Worm (Caenorhabditis elegans): ENCODE data around the gene hyl-2.

The hyl-2 gene

ce11 chrX:4727388-4727787 lies 28.1 kb upstream of the hyl-2 start, which contains the start of gene acc-3:
Gene acc-3, minus strand, starts transcription at chrX:4727488.
- no peak for TF ChIP-seq nhr-237 (tag; optimal IDR thresholded peaks at IDR 0.05)
- no peak for TF ChIP-seq elt-3 (tag; optimal IDR thresholded peaks at IDR 0.05)
- no peak for TF ChIP-seq ceh-39 (tag; optimal IDR thresholded peaks at IDR 0.05)
- no peak for TF ChIP-seq hlh-1 (tag; optimal IDR thresholded peaks at IDR 0.05)
- no peak for TF ChIP-seq bed-3 (GFP tag; optimal IDR thresholded peaks at IDR 0.05)
- TF ChIP-seq unc-39 (tag; optimal IDR thresholded peaks at IDR 0.05), result no peak
- TF ChIP-seq sptf-1 (tag; optimal IDR thresholded peaks at IDR 0.05), result no peak
- no peak for TF ChIP-seq flh-1 (GFP tag; optimal IDR thresholded peaks at IDR 0.05)
- no peak for TF ChIP-seq blmp-1 (tag; optimal IDR thresholded peaks at IDR 0.05)
- TF ChIP-seq mls-2 (tag; optimal IDR thresholded peaks at IDR 0.05), result no peak
- TF ChIP-seq zip-8 (tag; optimal IDR thresholded peaks at IDR 0.05), result no peak
- no peak for TF ChIP-seq mep-1 (tag; optimal IDR thresholded peaks at IDR 0.05)
- TF ChIP-seq nhr-28 (tag; optimal IDR thresholded peaks at IDR 0.05), result no peak
- TF ChIP-seq nhr-76 (tag; optimal IDR thresholded peaks at IDR 0.05), result no peak
- no peak for TF ChIP-seq lsy-2 (tag; optimal IDR thresholded peaks at IDR 0.05)

- no peak for TF ChIP-seq ceh-43 (GFP tag; optimal IDR thresholded peaks at IDR 0.05)
- no peak for TF ChIP-seq nhr-2 (tag; optimal IDR thresholded peaks at IDR 0.05)
- peak; percentile 41 for TF ChIP-seq ces-1 (GFP tag; optimal IDR thresholded peaks at IDR 0.05)
Observed at ce11 chrX:4720603-4721529, 21.6 kb upstream of the hyl-2 start, which contains the start of gene F55D10.4. Gene F55D10.4, minus strand, starts transcription at chrX:4720653.

ce11 chrX:4718114-4718513 lies 18.9 kb upstream of the hyl-2 start:
- TF ChIP-seq ces-1 (GFP tag; optimal IDR thresholded peaks at IDR 0.05), result peak; percentile 66
- TF ChIP-seq lin-32 (GFP tag; optimal IDR thresholded peaks at IDR 0.05), result no peak
- no peak for TF ChIP-seq ztf-11 (tag; optimal IDR thresholded peaks at IDR 0.05)
- TF ChIP-seq unc-39 (tag; optimal IDR thresholded peaks at IDR 0.05), result no peak
- no peak for TF ChIP-seq mep-1 (tag; optimal IDR thresholded peaks at IDR 0.05)
- TF ChIP-seq unc-62 (GFP tag; optimal IDR thresholded peaks at IDR 0.05), result no peak

DNA sequence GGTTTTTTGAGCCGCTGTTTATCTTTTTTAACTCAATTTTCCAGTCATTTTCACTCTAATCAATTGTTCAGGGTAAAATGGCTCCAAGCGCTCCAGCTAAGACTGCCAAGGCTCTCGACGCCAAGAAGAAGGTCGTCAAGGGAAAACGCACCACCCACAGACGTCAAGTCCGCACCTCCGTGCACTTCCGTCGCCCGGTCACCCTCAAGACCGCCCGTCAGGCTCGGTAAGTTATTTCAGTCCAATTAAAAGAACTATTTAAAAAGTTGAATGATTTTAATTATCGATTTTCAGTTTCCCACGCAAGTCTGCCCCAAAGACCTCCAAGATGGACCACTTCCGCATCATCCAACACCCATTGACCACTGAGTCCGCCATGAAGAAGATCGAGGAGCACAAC lies 15.8 kb upstream of the hyl-2 start, which contains the start of gene rpl-25.1:
Gene rpl-25.1 (plus strand): TSS at position 72 of the 400 bp plus-strand sequence.
- TF ChIP-seq drap-1 (GFP tag; optimal IDR thresholded peaks at IDR 0.05) (no peak), lsy-2 (tag; optimal IDR thresholded peaks at IDR 0.05) (no peak), cnd-1 (tag; optimal IDR thresholded peaks at IDR 0.05) (no peak), tbx-8 (GFP tag; optimal IDR thresholded peaks at IDR 0.05) (no peak), sptf-1 (tag; optimal IDR thresholded peaks at IDR 0.05) (no peak), nhr-237 (tag; optimal IDR thresholded peaks at IDR 0.05) (no peak), unc-120 (tag; optimal IDR thresholded peaks at IDR 0.05; ENCODE audit: poor library complexity, severe bottlenecking) (no peak), unc-39 (tag; optimal IDR thresholded peaks at IDR 0.05) (no peak), mab-5 (tag; optimal IDR thresholded peaks at IDR 0.05) (no peak), blmp-1 (tag; optimal IDR thresholded peaks at IDR 0.05) (no peak), mep-1 (tag; optimal IDR thresholded peaks at IDR 0.05) (no peak), bed-3 (GFP tag; optimal IDR thresholded peaks at IDR 0.05) (no peak), ceh-43 (GFP tag; optimal IDR thresholded peaks at IDR 0.05) (no peak), M03D4.4 (tag; optimal IDR thresholded peaks at IDR 0.05) (no peak), pha-4 (tag; optimal IDR thresholded peaks at IDR 0.05) (no peak)

DNA sequence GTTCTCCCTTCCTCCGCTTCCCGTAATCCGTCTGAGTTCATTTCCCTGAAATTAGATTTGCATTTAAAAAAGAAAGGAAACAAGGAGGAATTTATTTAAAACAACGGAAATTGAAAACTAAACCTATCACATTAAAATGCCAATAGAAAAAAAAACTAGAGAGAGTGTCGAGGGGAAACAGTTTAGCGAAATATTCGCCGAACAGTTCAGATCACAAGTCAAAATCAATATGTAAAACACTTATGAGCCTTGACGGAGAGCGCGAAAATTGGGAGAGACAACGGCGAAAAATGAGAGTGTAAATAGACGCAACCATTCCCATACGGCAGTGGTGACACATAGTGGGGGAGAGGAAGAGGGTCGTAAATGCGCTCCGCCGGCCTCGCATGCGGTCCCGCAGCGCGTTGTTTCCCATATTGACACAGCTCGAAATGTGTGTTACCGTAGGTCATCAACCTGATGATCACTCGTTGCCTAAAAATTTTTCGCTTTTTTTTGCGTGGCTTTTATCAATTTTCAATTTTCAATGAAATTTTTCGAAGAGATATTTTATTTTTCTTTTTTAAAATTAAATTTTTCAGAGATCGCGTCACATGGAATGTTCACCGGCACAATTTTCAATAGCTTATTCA lies 12.6 kb upstream of the hyl-2 start, which contains the start of the genes dnj-14 and glit-1:
Gene dnj-14 (minus strand): TSS at position 51 of the 632 bp plus-strand sequence.
Gene glit-1 (plus strand): TSS at position 582 of the 632 bp plus-strand sequence.
- peak; percentile 70 for TF ChIP-seq drap-1 (GFP tag; optimal IDR thresholded peaks at IDR 0.05)
- TF ChIP-seq zip-8 (tag; optimal IDR thresholded peaks at IDR 0.05), result no peak
- TF ChIP-seq ceh-43 (GFP tag; optimal IDR thresholded peaks at IDR 0.05), result no peak
- TF ChIP-seq nhr-76 (tag; optimal IDR thresholded peaks at IDR 0.05), result no peak
- peak; percentile 56 for TF ChIP-seq ztf-11 (tag; optimal IDR thresholded peaks at IDR 0.05)
- peak; percentile 17 for TF ChIP-seq ceh-83 (GFP tag; optimal IDR thresholded peaks at IDR 0.05)
- no peak for TF ChIP-seq nhr-12 (tag; optimal IDR thresholded peaks at IDR 0.05)
- TF ChIP-seq lin-32 (GFP tag; optimal IDR thresholded peaks at IDR 0.05), result no peak
- TF ChIP-seq flh-1 (GFP tag; optimal IDR thresholded peaks at IDR 0.05), result no peak
- peak; percentile 74 for TF ChIP-seq M03D4.4 (tag; optimal IDR thresholded peaks at IDR 0.05)
- no peak for TF ChIP-seq elt-3 (tag; optimal IDR thresholded peaks at IDR 0.05)
- no peak for TF ChIP-seq unc-39 (tag; optimal IDR thresholded peaks at IDR 0.05)
- peak; percentile 77 for TF ChIP-seq unc-62 (GFP tag; optimal IDR thresholded peaks at IDR 0.05)
- no peak for TF ChIP-seq elt-1 (tag; optimal IDR thresholded peaks at IDR 0.05; ENCODE audit: borderline replicate concordance, insufficient read depth)
- TF ChIP-seq hlh-1 (tag; optimal IDR thresholded peaks at IDR 0.05), result peak; percentile 72
- TF ChIP-seq tbx-8 (GFP tag; optimal IDR thresholded peaks at IDR 0.05), result no peak
- no peak for TF ChIP-seq nhr-2 (tag; optimal IDR thresholded peaks at IDR 0.05)
- TF ChIP-seq blmp-1 (tag; optimal IDR thresholded peaks at IDR 0.05), result no peak
- peak; percentile 86 for TF ChIP-seq unc-120 (tag; optimal IDR thresholded peaks at IDR 0.05; ENCODE audit: poor library complexity, severe bottlenecking)
- TF ChIP-seq nhr-28 (tag; optimal IDR thresholded peaks at IDR 0.05), result peak; percentile 30
- TF ChIP-seq lsy-2 (tag; optimal IDR thresholded peaks at IDR 0.05), result peak; percentile 97
- TF ChIP-seq sptf-1 (tag; optimal IDR thresholded peaks at IDR 0.05), result peak; percentile 72
- TF ChIP-seq mls-2 (tag; optimal IDR thresholded peaks at IDR 0.05), result peak; percentile 62
- TF ChIP-seq sem-2 (GFP tag; optimal IDR thresholded peaks at IDR 0.05), result no peak
- TF ChIP-seq pha-4 (tag; optimal IDR thresholded peaks at IDR 0.05), result peak; percentile 100
- TF ChIP-seq ceh-39 (tag; optimal IDR thresholded peaks at IDR 0.05), result peak; percentile 47
- peak; percentile 68 for TF ChIP-seq nhr-237 (tag; optimal IDR thresholded peaks at IDR 0.05)
- TF ChIP-seq mep-1 (tag; optimal IDR thresholded peaks at IDR 0.05), result peak; percentile 87
- TF ChIP-seq lin-13 (tag; optimal IDR thresholded peaks at IDR 0.05), result peak; percentile 92
- peak; percentile 67 for TF ChIP-seq ces-1 (GFP tag; optimal IDR thresholded peaks at IDR 0.05)
- TF ChIP-seq ham-2 (GFP tag; optimal IDR thresholded peaks at IDR 0.05), result no peak
- peak; percentile 3 for TF ChIP-seq bed-3 (GFP tag; optimal IDR thresholded peaks at IDR 0.05)
